Fruit fly (Drosophila melanogaster): ENCODE data around the gene CG14855.

- TF ChIP-seq usp (GFP tag; optimal IDR thresholded peaks at IDR 0.05) (no peak), pan (optimal IDR thresholded peaks at IDR 0.05) (no peak), Dll (optimal IDR thresholded peaks at IDR 0.05) (no peak), EcR (GFP tag; optimal IDR thresholded peaks at IDR 0.05) (no peak), CG8478 (optimal IDR thresholded peaks at IDR 0.05) (no peak), psq (optimal IDR thresholded peaks at IDR 0.05) (no peak)
Observed at dm6 chr3R:14775395-14775794, 20.7 kb upstream of the CG14855 start.

All from whole organism.